Fruit fly (Drosophila melanogaster): ENCODE data around the gene CG12541.

DNA sequence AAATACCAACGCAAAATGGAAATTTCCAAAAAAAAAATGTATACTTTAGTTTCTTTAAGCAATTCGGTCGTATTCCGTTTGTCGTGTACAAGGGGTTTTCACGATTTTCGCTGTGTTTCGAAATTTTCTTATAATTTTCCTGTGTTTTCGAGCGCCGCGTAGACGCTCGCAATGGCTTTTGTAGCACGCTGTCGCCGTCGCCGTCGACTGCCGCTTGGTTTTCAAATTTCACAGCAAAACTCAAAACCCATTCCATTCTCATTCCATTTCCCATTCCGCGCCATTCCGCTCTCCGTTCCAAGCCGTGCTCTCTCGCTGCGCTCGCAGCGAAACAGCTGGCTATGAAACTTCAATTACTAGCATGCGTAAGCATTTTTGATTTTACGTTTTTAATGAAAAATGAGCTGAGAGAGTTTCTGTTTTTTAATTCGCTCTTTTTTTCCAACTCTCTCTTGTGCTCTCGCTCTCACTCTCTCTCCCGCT lies 84.3 kb downstream of the CG12541 start:
- TF ChIP-seq Lpt (GFP tag; optimal IDR thresholded peaks at IDR 0.05) (no peak), spab (GFP tag; optimal IDR thresholded peaks at IDR 0.05) (peak; percentile 15), Sox15 (GFP tag; optimal IDR thresholded peaks at IDR 0.05) (no peak), Blimp-1 (GFP tag; optimal IDR thresholded peaks at IDR 0.05) (no peak), CG32006 (GFP tag; optimal IDR thresholded peaks at IDR 0.05) (peak; percentile 54), Sox102F (GFP tag; optimal IDR thresholded peaks at IDR 0.05) (peak; percentile 35), OdsH (GFP tag; optimal IDR thresholded peaks at IDR 0.05) (peak; percentile 41), CG8119 (GFP tag; IDR thresholded peaks at IDR 0.05) (peak; percentile 59), eg (GFP tag; IDR thresholded peaks at IDR 0.05) (peak; percentile 50; the same call in 2 of the 3 replicates), Hr39 (GFP tag; optimal IDR thresholded peaks at IDR 0.05) (peak; percentile 26)
